Worm (Caenorhabditis elegans): Measurements from ENCODE around the gene F56D6.23.

- no peak for TF ChIP-seq sptf-1 (tag; optimal IDR thresholded peaks at IDR 0.05)
- no peak for TF ChIP-seq ceh-82 (tag; optimal IDR thresholded peaks at IDR 0.05)
- no peak for TF ChIP-seq egl-13 (tag; optimal IDR thresholded peaks at IDR 0.05)
- TF ChIP-seq pag-3 (tag; optimal IDR thresholded peaks at IDR 0.05; ENCODE audit: borderline replicate concordance, insufficient read depth) = no peak
- no peak for TF ChIP-seq hpl-2 (GFP tag; optimal IDR thresholded peaks at IDR 0.05)
These were observed 29.3 kb upstream of the F56D6.23 start, which contains the start of gene oac-21 for ce11 chrIV:3888963-3889362.
